Worm (Caenorhabditis elegans): Measurements from ENCODE around the gene F46G11.2.

DNA sequence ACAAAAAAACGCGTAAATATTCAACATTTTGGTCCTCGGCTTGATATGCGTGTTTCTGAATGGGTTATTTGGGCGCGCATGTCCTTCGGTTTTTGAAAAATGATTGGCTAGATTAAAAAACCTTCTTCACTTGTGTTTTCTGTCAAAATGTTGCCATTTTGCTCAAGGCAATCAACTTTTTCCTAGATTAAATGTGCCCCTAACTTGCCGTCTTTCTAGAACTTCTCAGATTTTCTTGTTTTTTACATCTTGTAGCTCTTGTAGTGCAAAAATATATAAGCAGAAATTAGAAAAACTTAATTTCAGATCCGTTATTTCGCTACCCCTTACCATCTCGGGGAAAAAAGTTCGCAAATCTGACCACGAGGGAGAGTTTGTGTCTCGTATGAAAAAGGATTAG is 33.9 kb downstream of the F46G11.2 start, which contains the start of gene hbl-1:
- TF ChIP-seq lsy-12 (tag; optimal IDR thresholded peaks at IDR 0.05) = no peak
- TF ChIP-seq aly-2 (tag; optimal IDR thresholded peaks at IDR 0.05) = no peak
- no peak for TF ChIP-seq nhr-25 (tag; optimal IDR thresholded peaks at IDR 0.05)

All from whole organism, L3 larva.